Comparison of ENCODE assay signal across 5 worm cellular contexts in genomic region chrV:17240579-17241277, ce11.
TF ChIP-seq lines count a peak whose summit lies in the region.

No protein-coding gene starts in this region.

TF ChIP-seq in whole organism, L1 larva, 84 proteins besides CTCF, POLR2A, EP300 and RAD21:
- TF ChIP-seq elt-2 (tag; optimal IDR thresholded peaks at IDR 0.05; lab: Kevin White, UChicago) (peak; percentile 73), swsn-7 (tag; optimal IDR thresholded peaks at IDR 0.05; lab: Kevin White, UChicago) (no peak)
TF ChIP-seq in whole organism, L1 larva: peak in this region for 1.

TF ChIP-seq in whole organism, L2 larva, 48 proteins besides CTCF, POLR2A, EP300 and RAD21:
- TF ChIP-seq fos-1 (tag; optimal IDR thresholded peaks at IDR 0.05; lab: Kevin White, UChicago) (peak; percentile 73), R02D3.7 (tag; optimal IDR thresholded peaks at IDR 0.05; lab: Kevin White, UChicago) (no peak), F13H6.1 (tag; optimal IDR thresholded peaks at IDR 0.05; lab: Kevin White, UChicago) (no peak)

TF ChIP-seq in whole organism, L3 larva, 47 proteins besides CTCF, POLR2A, EP300 and RAD21:
- TF ChIP-seq elt-2 (tag; optimal IDR thresholded peaks at IDR 0.05; lab: Kevin White, UChicago) = peak; percentile 70
- TF ChIP-seq pqm-1 (tag; optimal IDR thresholded peaks at IDR 0.05; lab: Kevin White, UChicago) = peak; percentile 22
- no peak for TF ChIP-seq ceh-28 (tag; optimal IDR thresholded peaks at IDR 0.05; lab: Kevin White, UChicago)
- peak; percentile 21 for TF ChIP-seq pha-4 (tag; optimal IDR thresholded peaks at IDR 0.05; lab: Kevin White, UChicago)
TF ChIP-seq in whole organism, L3 larva: peak in this region for 3.

TF ChIP-seq in whole organism, L4 larva, 104 proteins besides CTCF, POLR2A, EP300 and RAD21 (continues in another document):
- peak; percentile 81 for TF ChIP-seq set-16 (GFP tag; IDR thresholded peaks at IDR 0.05; lab: Robert Waterston, UW)
- no peak for TF ChIP-seq nhr-42 (GFP tag; IDR thresholded peaks at IDR 0.05; lab: Robert Waterston, UW)
- no peak for TF ChIP-seq Y5F2A.4 (GFP tag; optimal IDR thresholded peaks at IDR 0.05; lab: Kevin White, UChicago)
- TF ChIP-seq spr-3 (GFP tag; optimal IDR thresholded peaks at IDR 0.05; lab: Kevin White, UChicago) = no peak
- no peak for TF ChIP-seq lim-7 (GFP tag; IDR thresholded peaks at IDR 0.05; lab: Robert Waterston, UW)
- TF ChIP-seq nhr-10 (tag; optimal IDR thresholded peaks at IDR 0.05; lab: Kevin White, UChicago) = no peak
- TF ChIP-seq fkh-10 (GFP tag; optimal IDR thresholded peaks at IDR 0.05; lab: Kevin White, UChicago) = no peak
- peak; percentile 77 for TF ChIP-seq pqm-1 (tag; optimal IDR thresholded peaks at IDR 0.05; lab: Kevin White, UChicago)
- no peak for TF ChIP-seq lin-29 (GFP tag; IDR thresholded peaks at IDR 0.05; lab: Robert Waterston, UW)
- TF ChIP-seq lin-38 (GFP tag; IDR thresholded peaks at IDR 0.05; lab: Robert Waterston, UW) = no peak
- TF ChIP-seq unc-62 (GFP tag; optimal IDR thresholded peaks at IDR 0.05 in 1 of 2; lab: Kevin White, UChicago) = peak in 1 of 2 experiments; percentile 5
- TF ChIP-seq unc-62 (tag; optimal IDR thresholded peaks at IDR 0.05; lab: Kevin White, UChicago) = no peak
- TF ChIP-seq F44E2.7 (GFP tag; IDR thresholded peaks at IDR 0.05; lab: Robert Waterston, UW) = no peak
- no peak for TF ChIP-seq hlh-11 (tag; optimal IDR thresholded peaks at IDR 0.05; lab: Kevin White, UChicago)
- TF ChIP-seq dmd-8 (GFP tag; IDR thresholded peaks at IDR 0.05; lab: Robert Waterston, UW) = no peak
- TF ChIP-seq ceh-82 (tag; optimal IDR thresholded peaks at IDR 0.05; lab: Kevin White, UChicago) = no peak
- TF ChIP-seq spr-1 (tag; optimal IDR thresholded peaks at IDR 0.05; lab: Kevin White, UChicago) = no peak
- TF ChIP-seq lir-3 (tag; optimal IDR thresholded peaks at IDR 0.05; lab: Kevin White, UChicago) = no peak
- TF ChIP-seq hmg-1.1 (GFP tag; IDR thresholded peaks at IDR 0.05; lab: Robert Waterston, UW) = no peak
- no peak for TF ChIP-seq ama-1 (optimal IDR thresholded peaks at IDR 0.05; lab: Kevin White, UChicago)
- TF ChIP-seq nhr-25 (tag; optimal IDR thresholded peaks at IDR 0.05; lab: Kevin White, UChicago; ENCODE audit: borderline replicate concordance, insufficient read depth) = no peak
- no peak for TF ChIP-seq aly-2 (tag; optimal IDR thresholded peaks at IDR 0.05; lab: Kevin White, UChicago)
- no peak for TF ChIP-seq ceh-62 (tag; optimal IDR thresholded peaks at IDR 0.05; lab: Kevin White, UChicago)
- TF ChIP-seq fos-1 (tag; optimal IDR thresholded peaks at IDR 0.05; lab: Kevin White, UChicago) = no peak
- TF ChIP-seq ZK337.2 (GFP tag; IDR thresholded peaks at IDR 0.05; lab: Robert Waterston, UW) = no peak
- TF ChIP-seq daf-16 (GFP tag; optimal IDR thresholded peaks at IDR 0.05; lab: Kevin White, UChicago) = no peak
- peak; percentile 55 for TF ChIP-seq daf-16 (tag; optimal IDR thresholded peaks at IDR 0.05; lab: Kevin White, UChicago)
- TF ChIP-seq daf-8 (GFP tag; IDR thresholded peaks at IDR 0.05; lab: Robert Waterston, UW) = no peak
- 0 out of 2 replicates have a peak, but pooled peaks have one; percentile 16 for TF ChIP-seq vab-7 (GFP tag; IDR thresholded peaks at IDR 0.05; lab: Robert Waterston, UW)
- peak; percentile 8; the same call in 1 of the 2 replicates for TF ChIP-seq dmd-6 (GFP tag; IDR thresholded peaks at IDR 0.05; lab: Robert Waterston, UW)
- TF ChIP-seq egl-43 (GFP tag; IDR thresholded peaks at IDR 0.05; lab: Robert Waterston, UW) = no peak
- no peak for TF ChIP-seq snpc-4 (tag; optimal IDR thresholded peaks at IDR 0.05; lab: Kevin White, UChicago)
- no peak for TF ChIP-seq mxl-3 (GFP tag; optimal IDR thresholded peaks at IDR 0.05; lab: Kevin White, UChicago)
- TF ChIP-seq mdl-1 (tag; optimal IDR thresholded peaks at IDR 0.05; lab: Kevin White, UChicago) = no peak
- no peak for TF ChIP-seq nhr-237 (tag; optimal IDR thresholded peaks at IDR 0.05; lab: Kevin White, UChicago)
- TF ChIP-seq lsy-2 (tag; optimal IDR thresholded peaks at IDR 0.05; lab: Kevin White, UChicago) = no peak
- TF ChIP-seq gei-8 (GFP tag; optimal IDR thresholded peaks at IDR 0.05; lab: Kevin White, UChicago) = no peak
- TF ChIP-seq unc-130 (GFP tag; optimal IDR thresholded peaks at IDR 0.05; lab: Kevin White, UChicago) = no peak
- TF ChIP-seq madf-5 (GFP tag; IDR thresholded peaks at IDR 0.05; lab: Robert Waterston, UW) = no peak
- TF ChIP-seq zag-1 (tag; optimal IDR thresholded peaks at IDR 0.05; lab: Kevin White, UChicago) = no peak
- no peak for TF ChIP-seq egl-27 (tag; optimal IDR thresholded peaks at IDR 0.05; lab: Kevin White, UChicago)
- no peak for TF ChIP-seq jun-1 (tag; optimal IDR thresholded peaks at IDR 0.05; lab: Kevin White, UChicago)
- peak; percentile 21 for TF ChIP-seq nhr-28 (tag; optimal IDR thresholded peaks at IDR 0.05; lab: Kevin White, UChicago)

TF ChIP-seq in whole organism, young adult, 124 proteins besides CTCF, POLR2A, EP300 and RAD21:
- TF ChIP-seq zfh-2 (GFP tag; conservative IDR thresholded peaks at IDR 0.05; lab: Robert Waterston, UW) (peak; percentile 82), madf-10 (tag; optimal IDR thresholded peaks at IDR 0.05; lab: Kevin White, UChicago) (no peak), F37B4.10 (GFP tag; IDR thresholded peaks at IDR 0.05; lab: Robert Waterston, UW) (0 out of 2 replicates have a peak, but pooled peaks have one; percentile 13), B0035.1 (tag; optimal IDR thresholded peaks at IDR 0.05; lab: Kevin White, UChicago) (no peak), nfya-1 (tag; optimal IDR thresholded peaks at IDR 0.05; lab: Kevin White, UChicago; ENCODE audit: borderline replicate concordance, insufficient read depth) (no peak), sea-2 (GFP tag; IDR thresholded peaks at IDR 0.05; lab: Robert Waterston, UW) (0 out of 2 replicates have a peak, but pooled peaks have one; percentile 45), him-1 (tag; optimal IDR thresholded peaks at IDR 0.05; lab: Kevin White, UChicago) (no peak), mcd-1 (GFP tag; IDR thresholded peaks at IDR 0.05; lab: Robert Waterston, UW) (no peak), chd-7 (tag; optimal IDR thresholded peaks at IDR 0.05; lab: Kevin White, UChicago) (no peak), tlf-1 (GFP tag; optimal IDR thresholded peaks at IDR 0.05; lab: Kevin White, UChicago) (no peak), egl-44 (GFP tag; IDR thresholded peaks at IDR 0.05; lab: Robert Waterston, UW) (no peak), unc-130 (GFP tag; optimal IDR thresholded peaks at IDR 0.05; lab: Kevin White, UChicago) (no peak), lsy-27 (tag; optimal IDR thresholded peaks at IDR 0.05; lab: Kevin White, UChicago; ENCODE audit: borderline replicate concordance, insufficient read depth) (no peak), F39B2.1 (GFP tag; IDR thresholded peaks at IDR 0.05; lab: Robert Waterston, UW) (no peak), mxl-1 (tag; optimal IDR thresholded peaks at IDR 0.05; lab: Kevin White, UChicago) (no peak), pbrm-1 (GFP tag; IDR thresholded peaks at IDR 0.05; lab: Robert Waterston, UW) (no peak), snpc-1.1 (tag; optimal IDR thresholded peaks at IDR 0.05; lab: Kevin White, UChicago; ENCODE audit: insufficient read depth) (no peak), madf-6 (GFP tag; IDR thresholded peaks at IDR 0.05; lab: Robert Waterston, UW) (no peak), unc-62 (GFP tag; optimal IDR thresholded peaks at IDR 0.05; lab: Kevin White, UChicago) (no peak), nfya-2 (GFP tag; IDR thresholded peaks at IDR 0.05; lab: Robert Waterston, UW) (no peak), ceh-100 (GFP tag; IDR thresholded peaks at IDR 0.05; lab: Robert Waterston, UW) (no peak), lag-1 (GFP tag; IDR thresholded peaks at IDR 0.05; lab: Robert Waterston, UW) (no peak), bed-2 (GFP tag; IDR thresholded peaks at IDR 0.05; lab: Robert Waterston, UW) (no peak)
